Fruit fly (Drosophila melanogaster): ENCODE data around the gene ine.

DNA sequence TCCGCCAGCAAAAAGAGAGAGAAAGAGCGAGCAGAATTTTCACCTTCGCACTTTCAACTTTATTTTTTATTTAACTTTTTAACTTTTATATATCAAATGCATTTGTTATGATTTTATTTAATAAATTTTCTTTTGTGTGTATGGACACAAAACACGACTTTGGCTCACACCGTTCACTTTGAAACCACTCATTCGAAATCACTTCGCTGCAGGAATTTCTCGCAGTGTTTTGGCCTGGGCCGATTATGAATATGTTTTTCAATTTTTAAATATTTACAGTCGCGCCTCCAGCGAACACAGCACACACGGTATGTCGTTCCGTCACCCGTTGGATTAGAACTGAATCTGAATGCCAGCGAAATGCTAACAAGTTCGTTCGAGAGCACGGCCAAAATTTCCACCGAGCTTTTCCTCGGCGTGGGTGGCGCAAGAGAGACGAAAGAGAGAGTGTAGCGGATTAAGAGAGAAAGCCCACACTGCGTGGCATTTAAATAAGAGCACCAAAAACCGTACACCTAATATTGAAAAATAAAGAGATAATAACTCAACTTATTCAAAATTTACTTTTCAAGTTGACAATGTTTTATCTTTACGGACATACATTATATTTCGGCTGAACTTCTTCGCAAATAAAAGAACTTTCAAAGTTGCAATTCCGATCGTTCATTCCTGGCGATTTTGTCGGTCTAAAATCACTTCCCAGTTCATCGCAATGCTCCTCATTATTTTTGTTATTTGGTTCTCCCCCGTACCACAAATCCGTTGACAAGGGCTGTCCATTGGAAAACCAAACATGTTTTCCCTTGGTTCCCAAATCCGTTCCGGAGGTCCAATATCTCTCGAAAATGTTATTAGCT is 35.7 kb downstream of the ine start, which contains the start of gene CG15431:
- TF ChIP-seq Abd-B (GFP tag; optimal IDR thresholded peaks at IDR 0.05) (no peak), CG11093 (GFP tag; IDR thresholded peaks at IDR 0.05) (0 out of 3 replicates have a peak, but pooled peaks have one; percentile 21), Ada2b (GFP tag; IDR thresholded peaks at IDR 0.05) (peak; percentile 55; the same call in 1 of the 2 replicates), Mrtf (GFP tag; IDR thresholded peaks at IDR 0.05) (peak; percentile 67; the same call in 1 of the 3 replicates), CG4730 (GFP tag; IDR thresholded peaks at IDR 0.05) (no peak)
